Fruit fly (Drosophila melanogaster): Measurements from ENCODE around the gene gw.

DNA sequence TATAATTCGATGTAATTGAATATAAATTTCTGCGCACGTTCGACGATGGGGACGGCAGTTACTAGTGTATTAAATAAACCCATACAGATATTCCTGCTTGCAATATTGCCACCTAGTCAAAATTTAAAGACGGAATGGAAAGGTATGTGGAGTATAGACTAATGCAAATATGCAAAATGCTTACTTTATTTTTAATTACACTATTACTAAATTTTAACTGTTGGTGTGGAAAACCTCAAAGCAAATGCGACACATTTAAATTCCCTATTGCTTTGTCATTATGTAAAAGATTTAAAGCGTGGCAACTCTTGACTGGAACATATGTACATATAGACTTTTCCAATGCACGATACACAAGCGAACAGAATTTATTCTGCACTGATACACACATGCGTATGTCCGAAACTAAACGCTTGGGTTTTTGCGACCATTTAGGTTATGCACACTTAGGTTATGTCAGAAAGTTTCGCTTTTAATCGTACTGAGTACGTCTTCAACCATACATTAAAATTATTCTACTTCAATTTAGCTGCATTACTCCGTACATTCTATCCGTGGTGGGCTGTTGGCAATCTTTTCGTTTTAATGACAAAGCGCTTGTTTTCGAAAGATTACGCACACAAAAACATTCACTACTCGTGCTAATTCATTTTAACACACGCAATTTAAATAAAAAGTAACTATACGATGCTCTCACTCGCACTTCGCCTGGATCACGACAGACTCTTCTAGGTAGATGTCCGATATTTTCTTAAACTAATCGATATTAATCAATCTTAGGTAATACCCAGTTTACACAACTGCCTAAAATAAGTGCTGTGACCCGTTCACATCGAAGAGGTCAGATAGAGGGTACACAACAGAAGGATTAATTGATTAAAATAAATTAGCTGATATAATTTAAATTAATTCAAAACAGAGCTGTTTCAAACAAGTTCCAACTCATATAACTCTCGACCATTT is at the start of gene gw:
- TF ChIP-seq CG32121 (GFP tag; IDR thresholded peaks at IDR 0.05) (peak; percentile 69; the same call in 1 of the 2 replicates), Pif1A (GFP tag; optimal IDR thresholded peaks at IDR 0.05) (peak; percentile 82), CG15710 (tag; optimal IDR thresholded peaks at IDR 0.05) (peak; percentile 68), CG14655 (GFP tag; optimal IDR thresholded peaks at IDR 0.05) (no peak), EcR (GFP tag; optimal IDR thresholded peaks at IDR 0.05) (no peak), CG13204 (GFP tag; optimal IDR thresholded peaks at IDR 0.05) (no peak), fd96Ca (GFP tag; IDR thresholded peaks at IDR 0.05) (no peak), D1 (tag; optimal IDR thresholded peaks at IDR 0.05) (peak; percentile 2), Snoo (tag; optimal IDR thresholded peaks at IDR 0.05) (peak; percentile 65), CG10348 (GFP tag; IDR thresholded peaks at IDR 0.05) (no peak)
